Fruit fly (Drosophila melanogaster) whole organism, prepupa: ENCODE measurements around the gene CG10353.

Experiments
- Blimp-1 ChIP-seq: fragments of 200-800 bp; sonication (Bioruptor generic); optimal IDR thresholded peaks from 3 replicates; lab custom pipeline; 2017; ENCODE audit warnings: missing biosample characterization, missing genetic modification characterization, mild to moderate bottlenecking, moderate library complexity, missing genetic modification reagents
- CG10631 ChIP-seq: fragments of 200-800 bp; sonication (Bioruptor generic); optimal IDR thresholded peaks from 2 replicates; lab custom pipeline; 2016; ENCODE audit warnings: missing biosample characterization, missing genetic modification characterization
- CG10669 ChIP-seq: fragments of 200-800 bp; sonication (Bioruptor generic); optimal IDR thresholded peaks from 3 replicates; lab custom pipeline; 2018; ENCODE audit warnings: missing biosample characterization, mild to moderate bottlenecking, missing genetic modification characterization, moderate library complexity
- CG11294 ChIP-seq: fragments of 200-800 bp; sonication (Bioruptor generic); IDR thresholded peaks from 2 replicates; pipeline ENCODE4 v1.3.6; 2022; ENCODE audit warnings: missing biosample characterization, missing genetic modification characterization
- CG11762 ChIP-seq: fragments of 200-800 bp; sonication (Bioruptor generic); optimal IDR thresholded peaks from 3 replicates; lab custom pipeline; 2016; ENCODE audit warnings: missing biosample characterization, missing genetic modification characterization; ENCODE audit not compliant: insufficient read depth
- CG11902 ChIP-seq: fragments of 200-800 bp; sonication (Bioruptor generic); optimal IDR thresholded peaks from 3 replicates; lab custom pipeline; 2016; ENCODE audit warnings: missing biosample characterization, missing genetic modification characterization
- CG15336 ChIP-seq: fragments of 200-800 bp; sonication (Bioruptor generic); IDR thresholded peaks from 2 replicates; pipeline ENCODE4 v1.3.6; 2022; ENCODE audit warnings: missing biosample characterization, missing genetic modification characterization
- CG1621 ChIP-seq: fragments of 200-800 bp; sonication (Bioruptor generic); optimal IDR thresholded peaks from 3 replicates; lab custom pipeline; 2018; ENCODE audit warnings: missing biosample characterization, mild to moderate bottlenecking, missing genetic modification characterization
- CG16779 ChIP-seq: fragments of 200-800 bp; sonication (Bioruptor generic); optimal IDR thresholded peaks from 3 replicates; lab custom pipeline; 2017; ENCODE audit warnings: missing biosample characterization, mild to moderate bottlenecking, missing genetic modification characterization
- CG3032 ChIP-seq: fragments of 200-800 bp; optimal IDR thresholded peaks from 2 replicates; lab custom pipeline; 2019; ENCODE audit warnings: missing biosample characterization, mild to moderate bottlenecking, missing genetic modification characterization, moderate library complexity
- CG31627 ChIP-seq: fragments of 200-800 bp; sonication (Bioruptor generic); optimal IDR thresholded peaks from 3 replicates; lab custom pipeline; 2016; ENCODE audit warnings: missing biosample characterization, missing genetic modification characterization
- CG32006 ChIP-seq: fragments of 200-800 bp; sonication (Bioruptor generic); optimal IDR thresholded peaks from 3 replicates; lab custom pipeline; 2017; ENCODE audit warnings: missing biosample characterization, mild to moderate bottlenecking, missing genetic modification characterization
- CG34406 ChIP-seq: fragments of 200-800 bp; sonication (Bioruptor generic); optimal IDR thresholded peaks from 3 replicates; lab custom pipeline; 2016; ENCODE audit warnings: missing biosample characterization, missing genetic modification characterization
- CG3919 ChIP-seq: fragments of 200-800 bp; sonication (Bioruptor generic); optimal IDR thresholded peaks from 3 replicates; lab custom pipeline; 2016; ENCODE audit warnings: missing biosample characterization, missing genetic modification characterization
- CG4318 ChIP-seq: fragments of 200-800 bp; sonication (Bioruptor generic); optimal IDR thresholded peaks from 3 replicates; lab custom pipeline; 2017; ENCODE audit warnings: missing biosample characterization, mild to moderate bottlenecking, missing genetic modification characterization
- CG6163 ChIP-seq: fragments of 200-800 bp; sonication (Bioruptor generic); IDR thresholded peaks from 3 replicates; pipeline ENCODE4 v1.3.6; 2022; ENCODE audit warnings: missing biosample characterization, missing genetic modification characterization
- CG6276 ChIP-seq: fragments of 200-800 bp; sonication (Bioruptor generic); optimal IDR thresholded peaks from 2 replicates; lab custom pipeline; 2017; ENCODE audit warnings: missing biosample characterization, mild to moderate bottlenecking, missing genetic modification characterization
- CG6792 ChIP-seq: fragments of 200-800 bp; sonication (Bioruptor generic); optimal IDR thresholded peaks from 3 replicates; lab custom pipeline; 2016; ENCODE audit warnings: missing biosample characterization, missing genetic modification characterization
- CG6808 ChIP-seq: fragments of 200-800 bp; sonication (Bioruptor generic); optimal IDR thresholded peaks from 3 replicates; lab custom pipeline; 2017; ENCODE audit warnings: missing biosample characterization, missing genetic modification characterization, mild to moderate bottlenecking, moderate library complexity, missing genetic modification reagents
- CG6854 ChIP-seq: fragments of 200-800 bp; sonication (Bioruptor generic); optimal IDR thresholded peaks from 2 replicates; lab custom pipeline; 2017; ENCODE audit warnings: missing biosample characterization, mild to moderate bottlenecking, missing genetic modification characterization
- CG7368 ChIP-seq: fragments of 200-800 bp; sonication (Bioruptor generic); optimal IDR thresholded peaks from 3 replicates; lab custom pipeline; 2016; ENCODE audit warnings: missing biosample characterization, missing genetic modification characterization
- CG8119 ChIP-seq: fragments of 200-800 bp; sonication (Bioruptor generic); IDR thresholded peaks from 3 replicates; pipeline ENCODE4 v1.3.6; 2022; ENCODE audit warnings: missing biosample characterization, missing genetic modification characterization
- CG8319 ChIP-seq: fragments of 200-800 bp; sonication (Bioruptor generic); optimal IDR thresholded peaks from 3 replicates; lab custom pipeline; 2016; ENCODE audit warnings: missing biosample characterization, missing genetic modification characterization
- CG8632 ChIP-seq: fragments of 200-800 bp; sonication (Bioruptor generic); optimal IDR thresholded peaks from 3 replicates; lab custom pipeline; 2016; ENCODE audit warnings: missing biosample characterization, missing genetic modification characterization
- CG9139 ChIP-seq: fragments of 200-800 bp; sonication (Bioruptor generic); optimal IDR thresholded peaks from 3 replicates; lab custom pipeline; 2017; ENCODE audit warnings: missing biosample characterization, mild to moderate bottlenecking, missing genetic modification characterization
- Eip75B ChIP-seq: fragments of 200-800 bp; sonication (Bioruptor generic); optimal IDR thresholded peaks from 3 replicates; lab custom pipeline; 2016; ENCODE audit warnings: missing biosample characterization, missing genetic modification characterization
- Eip78C ChIP-seq: fragments of 200-800 bp; sonication (Bioruptor generic); peaks from one replicate; lab custom pipeline; 2016; ENCODE audit warnings: missing biosample characterization, missing genetic modification characterization
- Eip93F ChIP-seq: fragments of 200-800 bp; sonication (Bioruptor generic); optimal IDR thresholded peaks from 2 replicates; lab custom pipeline; 2016; ENCODE audit warnings: missing biosample characterization, mild to moderate bottlenecking, missing genetic modification characterization
- Ets21C ChIP-seq: fragments of 200-800 bp; sonication (Bioruptor generic); optimal IDR thresholded peaks from 3 replicates; lab custom pipeline; 2016; ENCODE audit warnings: missing biosample characterization, missing genetic modification characterization
- Ets96B ChIP-seq: fragments of 200-800 bp; optimal IDR thresholded peaks from 2 replicates; lab custom pipeline; 2019; ENCODE audit warnings: missing biosample characterization, mild to moderate bottlenecking, missing genetic modification characterization, moderate library complexity
- Gug ChIP-seq: fragments of 200-800 bp; sonication (Bioruptor generic); IDR thresholded peaks from 2 replicates; pipeline ENCODE4 v1.3.6; 2022; ENCODE audit warnings: missing biosample characterization, missing genetic modification characterization
- Hr38 ChIP-seq: sonication (Bioruptor generic); optimal IDR thresholded peaks from 2 replicates; lab custom pipeline; 2016; ENCODE audit warnings: missing biosample characterization, missing genetic modification characterization
- Hr39 ChIP-seq: fragments of 200-800 bp; sonication (Bioruptor generic); optimal IDR thresholded peaks from 2 replicates; lab custom pipeline; 2016; ENCODE audit warnings: missing biosample characterization, missing genetic modification characterization
- Lpt ChIP-seq: fragments of 200-800 bp; sonication (Bioruptor generic); optimal IDR thresholded peaks from 3 replicates; lab custom pipeline; 2016; ENCODE audit warnings: missing biosample characterization, missing genetic modification characterization
- Met ChIP-seq: fragments of 200-800 bp; sonication (Bioruptor generic); optimal IDR thresholded peaks from 3 replicates; lab custom pipeline; 2016; ENCODE audit warnings: missing biosample characterization, missing genetic modification characterization
- OdsH ChIP-seq: fragments of 200-800 bp; sonication (Bioruptor generic); optimal IDR thresholded peaks from 3 replicates; lab custom pipeline; 2016; ENCODE audit warnings: missing biosample characterization, missing genetic modification characterization
- Smox ChIP-seq: fragments of 200-800 bp; sonication (Bioruptor generic); optimal IDR thresholded peaks from 3 replicates; lab custom pipeline; 2016; ENCODE audit warnings: missing biosample characterization, missing genetic modification characterization
- Sox14 ChIP-seq: fragments of 200-800 bp; sonication (Bioruptor generic); optimal IDR thresholded peaks from 3 replicates; lab custom pipeline; 2016; ENCODE audit warnings: missing biosample characterization, missing genetic modification characterization
- Sox15 ChIP-seq: fragments of 200-800 bp; sonication (Bioruptor generic); optimal IDR thresholded peaks from 3 replicates; lab custom pipeline; 2016; ENCODE audit warnings: missing biosample characterization, missing genetic modification characterization
- achi ChIP-seq: fragments of 200-800 bp; sonication (Bioruptor generic); optimal IDR thresholded peaks from 3 replicates; lab custom pipeline; 2016; ENCODE audit warnings: missing biosample characterization, missing genetic modification characterization
- cyc ChIP-seq: fragments of 200-800 bp; sonication (Bioruptor generic); optimal IDR thresholded peaks from 3 replicates; lab custom pipeline; 2016; ENCODE audit warnings: missing biosample characterization, missing genetic modification characterization
- eg ChIP-seq: fragments of 200-800 bp; sonication (Bioruptor generic); IDR thresholded peaks from 3 replicates; pipeline ENCODE4 v1.3.6; 2022; ENCODE audit warnings: missing biosample characterization, missing genetic modification characterization
- esn ChIP-seq: fragments of 200-800 bp; sonication (Bioruptor generic); optimal IDR thresholded peaks from 2 replicates; lab custom pipeline; 2016; ENCODE audit warnings: missing biosample characterization, mild to moderate bottlenecking, missing genetic modification characterization, moderate library complexity
- fd59A ChIP-seq: fragments of 200-800 bp; sonication (Bioruptor generic); optimal IDR thresholded peaks from 2 replicates; lab custom pipeline; 2017; ENCODE audit warnings: missing biosample characterization, mild to moderate bottlenecking, missing genetic modification characterization, missing genetic modification reagents
- fd85E ChIP-seq: fragments of 200-800 bp; sonication (Bioruptor generic); optimal IDR thresholded peaks from 3 replicates; lab custom pipeline; 2016; ENCODE audit warnings: missing biosample characterization, missing genetic modification characterization
- fkh ChIP-seq: fragments of 200-800 bp; sonication (Bioruptor generic); optimal IDR thresholded peaks from 3 replicates; lab custom pipeline; 2017; ENCODE audit warnings: missing biosample characterization, mild to moderate bottlenecking, missing genetic modification characterization, moderate library complexity
- lz ChIP-seq: fragments of 200-800 bp; sonication (Bioruptor generic); optimal IDR thresholded peaks from 3 replicates; lab custom pipeline; 2016; ENCODE audit warnings: missing biosample characterization, missing genetic modification characterization
- net ChIP-seq: fragments of 200-800 bp; sonication (Bioruptor generic); optimal IDR thresholded peaks from 3 replicates; lab custom pipeline; 2016; ENCODE audit warnings: missing biosample characterization, missing genetic modification characterization
- pdm3 ChIP-seq: fragments of 200-800 bp; sonication (Bioruptor generic); optimal IDR thresholded peaks from 3 replicates; lab custom pipeline; 2016; ENCODE audit warnings: missing biosample characterization, missing genetic modification characterization
- salr ChIP-seq, 2 experiments: fragments of 200-800 bp; sonication (Bioruptor generic); optimal IDR thresholded peaks; 3 replicates each; lab custom pipeline; 2016 to 2018; ENCODE audit warnings: missing biosample characterization in 2 of 2, missing genetic modification characterization in 2 of 2, mild to moderate bottlenecking in 1 of 2
- ss ChIP-seq, 2 experiments: fragments of 200-800 bp; sonication (Bioruptor generic); optimal IDR thresholded peaks; 2 replicates in 1 of 2; 3 replicates in 1 of 2; lab custom pipeline; 2017 to 2018; ENCODE audit warnings: mild to moderate bottlenecking in 2 of 2, missing biosample characterization in 2 of 2, missing genetic modification characterization in 2 of 2, moderate library complexity in 1 of 2
- svp ChIP-seq: fragments of 200-800 bp; sonication (Bioruptor generic); peaks from one replicate; lab custom pipeline; 2016; ENCODE audit warnings: missing biosample characterization, missing genetic modification characterization
- topi ChIP-seq: fragments of 200-800 bp; sonication (Bioruptor generic); optimal IDR thresholded peaks from 3 replicates; lab custom pipeline; 2016; ENCODE audit warnings: missing biosample characterization, missing genetic modification characterization
- vri ChIP-seq: fragments of 200-800 bp; sonication (Bioruptor generic); optimal IDR thresholded peaks from 3 replicates; lab custom pipeline; 2016; ENCODE audit warnings: missing biosample characterization, mild to moderate bottlenecking, missing genetic modification characterization

The CG10353 gene

dm6 chrX:11886976-11887375, at the start of gene CG10353, which contains the start of gene SelG:
TSS of gene CG10353 (minus strand) at chrX:11887162.
TSS of gene SelG (plus strand) at chrX:11887284.
- TF ChIP-seq Sox15 (GFP tag; lab: Kevin White, UChicago): no peak
- TF ChIP-seq Sox14 (GFP tag; lab: Kevin White, UChicago): peak; percentile 28
- no peak for TF ChIP-seq fd59A
- peak; percentile 31 for TF ChIP-seq lz
- TF ChIP-seq Eip93F: no peak
- TF ChIP-seq esn (GFP tag; lab: Kevin White, UChicago): peak; percentile 50
- no peak for TF ChIP-seq CG6276 (GFP tag; lab: Kevin White, UChicago)
- TF ChIP-seq CG9139: no peak
- no peak for TF ChIP-seq Gug (GFP tag; lab: Robert Waterston, UW)
- TF ChIP-seq CG8119 (GFP tag; lab: Robert Waterston, UW): no peak
- TF ChIP-seq cyc (GFP tag; lab: Kevin White, UChicago): peak; percentile 40
- no peak for TF ChIP-seq eg (GFP tag; lab: Robert Waterston, UW)
- no peak for TF ChIP-seq CG7368 (GFP tag; lab: Kevin White, UChicago)
- no peak for TF ChIP-seq CG10669 (GFP tag; lab: Kevin White, UChicago)
- no peak for TF ChIP-seq CG4318
- peak; percentile 50 for TF ChIP-seq fkh (GFP tag; lab: Kevin White, UChicago)
- no peak for TF ChIP-seq Blimp-1 (GFP tag; lab: Kevin White, UChicago)
- peak; percentile 70 for TF ChIP-seq Eip78C (GFP tag; lab: Kevin White, UChicago)
- TF ChIP-seq CG32006 (GFP tag; lab: Kevin White, UChicago): no peak
- TF ChIP-seq CG8319 (GFP tag; lab: Kevin White, UChicago): no peak
- peak; percentile 71 for TF ChIP-seq CG1621 (tag; lab: Kevin White, UChicago)
- TF ChIP-seq OdsH (GFP tag; lab: Kevin White, UChicago): no peak
- no peak for TF ChIP-seq vri (GFP tag; lab: Kevin White, UChicago)
- no peak for TF ChIP-seq achi (GFP tag; lab: Kevin White, UChicago)
- TF ChIP-seq CG31627 (GFP tag; lab: Kevin White, UChicago): peak; percentile 31
- no peak for TF ChIP-seq salr (GFP tag; optimal IDR thresholded peaks at IDR 0.05; lab: Kevin White, UChicago)
- peak in 1 of 2 experiments; percentile 6 for TF ChIP-seq ss (GFP tag; optimal IDR thresholded peaks at IDR 0.05; lab: Kevin White, UChicago)
- TF ChIP-seq Eip75B (GFP tag; lab: Kevin White, UChicago): peak; percentile 29
- TF ChIP-seq CG11294 (GFP tag; lab: Robert Waterston, UW): no peak
- no peak for TF ChIP-seq Smox
- TF ChIP-seq CG11762: no peak
- TF ChIP-seq Hr39 (GFP tag; lab: Kevin White, UChicago): peak; percentile 25
- peak; percentile 34 for TF ChIP-seq CG3919 (GFP tag; lab: Kevin White, UChicago)
- TF ChIP-seq Ets21C (GFP tag; lab: Kevin White, UChicago): peak; percentile 25
- no peak for TF ChIP-seq CG6163 (GFP tag; lab: Robert Waterston, UW)
- TF ChIP-seq CG6792 (GFP tag; lab: Kevin White, UChicago): no peak
- TF ChIP-seq net: no peak
- TF ChIP-seq CG3032 (tag; lab: Kevin White, UChicago): no peak
- TF ChIP-seq Ets96B: no peak
- no peak for TF ChIP-seq CG8632 (GFP tag; lab: Kevin White, UChicago)
- TF ChIP-seq Lpt (GFP tag; lab: Kevin White, UChicago): no peak
- no peak for TF ChIP-seq pdm3 (GFP tag; lab: Kevin White, UChicago)
- no peak for TF ChIP-seq CG16779 (tag; lab: Kevin White, UChicago)
- TF ChIP-seq fd85E (GFP tag; lab: Kevin White, UChicago): no peak
- no peak for TF ChIP-seq CG15336 (GFP tag; lab: Robert Waterston, UW)
- TF ChIP-seq Met: peak; percentile 27
- no peak for TF ChIP-seq CG10631
- peak; percentile 37 for TF ChIP-seq topi (GFP tag; lab: Kevin White, UChicago)
- TF ChIP-seq CG6854 (GFP tag; lab: Kevin White, UChicago): peak; percentile 14
- TF ChIP-seq CG34406 (GFP tag; lab: Kevin White, UChicago): no peak
- no peak for TF ChIP-seq CG11902 (GFP tag; lab: Kevin White, UChicago)
- TF ChIP-seq svp (GFP tag; lab: Kevin White, UChicago): peak; percentile 67
- no peak for TF ChIP-seq CG6808 (GFP tag; lab: Kevin White, UChicago)
- TF ChIP-seq Hr38 (GFP tag; lab: Kevin White, UChicago): no peak
